Worm (Caenorhabditis elegans) whole organism, young adult: ENCODE measurements around the gene Y11D7A.8.

ENCODE experiments used
- B0261.1 ChIP-seq: sonication (generic microtip); optimal IDR thresholded peaks from 2 replicates; lab custom pipeline; 2016; ENCODE audit warnings: mild to moderate bottlenecking, missing genetic modification characterization, moderate library complexity, missing compliant biosample characterization
- F23B12.7 ChIP-seq: sonication (generic microtip); optimal IDR thresholded peaks from 2 replicates; lab custom pipeline; 2017; ENCODE audit warnings: missing genetic modification characterization, mild to moderate bottlenecking, missing compliant biosample characterization, antibody characterized with exemption, moderate library complexity; ENCODE audit not compliant: insufficient read depth
- F33H1.4 ChIP-seq: fragments of 200-800 bp; sonication (Bioruptor generic); IDR thresholded peaks from 2 replicates; pipeline ENCODE4 v1.3.6; 2022; ENCODE audit warnings: missing genetic modification reagents, missing genetic modification characterization, missing compliant biosample characterization
- F49E8.2 ChIP-seq: sonication (generic microtip); optimal IDR thresholded peaks from 3 replicates; lab custom pipeline; 2017; ENCODE audit warnings: missing genetic modification characterization, mild to moderate bottlenecking, missing compliant biosample characterization, antibody characterized with exemption, moderate library complexity; ENCODE audit not compliant: insufficient read depth
- F52B5.7 ChIP-seq: sonication (generic microtip); optimal IDR thresholded peaks from 2 replicates; lab custom pipeline; 2016; ENCODE audit warnings: mild to moderate bottlenecking, missing genetic modification characterization, missing compliant biosample characterization
- F57A8.1 ChIP-seq: fragments of 200-800 bp; sonication (Bioruptor generic); optimal IDR thresholded peaks from 2 replicates; lab custom pipeline; 2018; ENCODE audit warnings: mild to moderate bottlenecking, missing genetic modification characterization, moderate library complexity, missing compliant biosample characterization
- F57C9.4 ChIP-seq: sonication (generic microtip); optimal IDR thresholded peaks from 2 replicates; lab custom pipeline; 2017; ENCODE audit warnings: mild to moderate bottlenecking, missing genetic modification characterization, missing compliant biosample characterization
- T07F8.4 ChIP-seq: sonication (generic microtip); optimal IDR thresholded peaks from 2 replicates; lab custom pipeline; 2016; ENCODE audit warnings: mild to moderate bottlenecking, missing genetic modification characterization, moderate library complexity, missing compliant biosample characterization
- T26A5.8 ChIP-seq: sonication (generic microtip); optimal IDR thresholded peaks from 2 replicates; lab custom pipeline; 2016; ENCODE audit warnings: missing genetic modification characterization, missing compliant biosample characterization
- Y67H2A.10 ChIP-seq: fragments of 200-800 bp; sonication (Bioruptor generic); conservative IDR thresholded peaks from 2 replicates; pipeline ENCODE4 v1.3.6; 2022; ENCODE audit warnings: missing genetic modification reagents, missing genetic modification characterization, missing compliant biosample characterization
- Y95B8A.8 ChIP-seq: fragments of 200-800 bp; sonication (Bioruptor generic); IDR thresholded peaks from 2 replicates; pipeline ENCODE4 v1.3.6; 2022; ENCODE audit warnings: missing genetic modification reagents, missing genetic modification characterization, missing compliant biosample characterization
- ZK185.1 ChIP-seq: sonication (generic microtip); optimal IDR thresholded peaks from 2 replicates; lab custom pipeline; 2016; ENCODE audit warnings: mild to moderate bottlenecking, missing genetic modification characterization, missing compliant biosample characterization; ENCODE audit not compliant: poor library complexity, severe bottlenecking
- akir-1 ChIP-seq: fragments of 200-800 bp; sonication (Bioruptor generic); optimal IDR thresholded peaks from 2 replicates; lab custom pipeline; 2018; ENCODE audit warnings: mild to moderate bottlenecking, missing genetic modification characterization, moderate library complexity, missing compliant biosample characterization
- atf-7 ChIP-seq: sonication (generic microtip); optimal IDR thresholded peaks from 2 replicates; lab custom pipeline; 2017; ENCODE audit warnings: mild to moderate bottlenecking, missing genetic modification characterization, missing compliant biosample characterization
- ceh-40 ChIP-seq: fragments of 200-800 bp; sonication (Bioruptor generic); IDR thresholded peaks from 2 replicates; pipeline ENCODE4 v1.3.6; 2022; ENCODE audit warnings: missing genetic modification characterization, missing compliant biosample characterization
- ceh-58 ChIP-seq: fragments of 200-800 bp; sonication (Bioruptor generic); IDR thresholded peaks from 2 replicates; pipeline ENCODE4 v1.3.6; 2022; ENCODE audit warnings: missing genetic modification characterization, missing compliant biosample characterization
- chd-7 ChIP-seq: sonication (generic microtip); optimal IDR thresholded peaks from 2 replicates; lab custom pipeline; 2016; ENCODE audit warnings: mild to moderate bottlenecking, missing genetic modification characterization, moderate library complexity, missing compliant biosample characterization
- dpl-1 ChIP-seq: fragments of 150-350 bp; optimal IDR thresholded peaks from 2 replicates; lab custom pipeline; 2014; ENCODE audit warnings: missing biosample characterization, missing genetic modification reagents, missing genetic modification characterization
- egl-44 ChIP-seq: fragments of 200-800 bp; sonication (Bioruptor generic); IDR thresholded peaks from 2 replicates; pipeline ENCODE4 v1.3.6; 2022; ENCODE audit warnings: missing genetic modification reagents, missing genetic modification characterization, missing compliant biosample characterization
- gei-17 ChIP-seq: fragments of 200-800 bp; sonication (Bioruptor generic); optimal IDR thresholded peaks from 2 replicates; lab custom pipeline; 2018; ENCODE audit warnings: mild to moderate bottlenecking, missing genetic modification characterization, missing compliant biosample characterization
- him-1 ChIP-seq: sonication (generic microtip); optimal IDR thresholded peaks from 2 replicates; lab custom pipeline; 2016; ENCODE audit warnings: missing genotype, missing genetic modification reagents, missing genetic modification characterization, missing compliant biosample characterization
- hlh-12 ChIP-seq: sonication (generic microtip); optimal IDR thresholded peaks from 2 replicates; lab custom pipeline; 2016; ENCODE audit warnings: missing genetic modification characterization, missing compliant biosample characterization
- hmg-1.2 ChIP-seq: fragments of 200-800 bp; sonication (Bioruptor generic); IDR thresholded peaks from 2 replicates; pipeline ENCODE4 v1.3.6; 2022; ENCODE audit warnings: missing genetic modification reagents, missing genetic modification characterization, missing compliant biosample characterization
- hrde-1 ChIP-seq: sonication (generic microtip); optimal IDR thresholded peaks from 2 replicates; lab custom pipeline; 2016; ENCODE audit warnings: missing genetic modification characterization, mild to moderate bottlenecking, missing compliant biosample characterization, moderate library complexity, missing genotype, missing genetic modification reagents, borderline replicate concordance
- let-526 ChIP-seq: fragments of 200-800 bp; sonication (Bioruptor generic); IDR thresholded peaks from 2 replicates; pipeline ENCODE4 v1.3.6; 2022; ENCODE audit warnings: missing genetic modification reagents, missing genetic modification characterization, missing compliant biosample characterization
- lin-40 ChIP-seq: sonication (generic microtip); optimal IDR thresholded peaks from 2 replicates; lab custom pipeline; 2016; ENCODE audit warnings: missing genetic modification characterization, mild to moderate bottlenecking, missing compliant biosample characterization, missing genotype, missing genetic modification reagents
- madf-6 ChIP-seq: fragments of 200-800 bp; sonication (Bioruptor generic); IDR thresholded peaks from 2 replicates; pipeline ENCODE4 v1.3.6; 2022; ENCODE audit warnings: missing genetic modification reagents, missing genetic modification characterization, missing compliant biosample characterization
- nfyb-1 ChIP-seq: fragments of 200-800 bp; sonication (Bioruptor generic); IDR thresholded peaks from 2 replicates; pipeline ENCODE4 v1.3.6; 2022; ENCODE audit warnings: missing genetic modification reagents, missing genetic modification characterization, missing compliant biosample characterization
- nhr-120 ChIP-seq: fragments of 200-800 bp; sonication (Bioruptor generic); IDR thresholded peaks from 2 replicates; pipeline ENCODE4 v1.3.6; 2022; ENCODE audit warnings: missing genetic modification characterization, missing compliant biosample characterization
- rcor-1 ChIP-seq: fragments of 200-800 bp; sonication (Bioruptor generic); IDR thresholded peaks from 2 replicates; pipeline ENCODE4 v1.3.6; 2022; ENCODE audit warnings: missing genetic modification reagents, missing genetic modification characterization, missing compliant biosample characterization
- rec-8 ChIP-seq, 2 experiments: sonication (generic microtip); optimal IDR thresholded peaks; 2 replicates each; lab custom pipeline; 2016; ENCODE audit warnings: mild to moderate bottlenecking in 2 of 2, missing genetic modification characterization in 2 of 2, missing genetic modification reagents in 2 of 2, missing genotype in 2 of 2, missing biosample characterization in 1 of 2, missing compliant biosample characterization in 1 of 2, moderate library complexity in 1 of 2
- repo-1 ChIP-seq: sonication (generic microtip); optimal IDR thresholded peaks from 2 replicates; lab custom pipeline; 2017; ENCODE audit warnings: mild to moderate bottlenecking, missing genetic modification characterization, missing compliant biosample characterization
- sea-2 ChIP-seq: fragments of 200-800 bp; sonication (Bioruptor generic); IDR thresholded peaks from 2 replicates; pipeline ENCODE4 v1.3.6; 2022; ENCODE audit warnings: missing genetic modification characterization, missing compliant biosample characterization
- snpc-3.4 ChIP-seq: sonication (generic microtip); optimal IDR thresholded peaks from 2 replicates; lab custom pipeline; 2017; ENCODE audit warnings: missing genetic modification characterization, mild to moderate bottlenecking, missing compliant biosample characterization, antibody characterized with exemption, moderate library complexity, missing genotype, missing genetic modification reagents
- snpc-4 ChIP-seq, 5 experiments: fragments of 150-350 bp in 1 of 5; sonication (generic microtip) in 4 of 5; optimal IDR thresholded peaks; 2 replicates each; lab custom pipeline; 2014 to 2018; ENCODE audit warnings: missing genetic modification characterization in 5 of 5, missing biosample characterization in 3 of 5, antibody characterized with exemption in 2 of 5, mild to moderate bottlenecking in 2 of 5, missing compliant biosample characterization in 2 of 5, missing genotype in 2 of 5, moderate library complexity in 2 of 5, missing genetic modification reagents in 1 of 5
- sptf-2 ChIP-seq: fragments of 200-800 bp; sonication (Bioruptor generic); optimal IDR thresholded peaks from 2 replicates; lab custom pipeline; 2018; ENCODE audit warnings: mild to moderate bottlenecking, missing genetic modification characterization, missing compliant biosample characterization
- tbx-9 ChIP-seq: sonication (generic microtip); optimal IDR thresholded peaks from 2 replicates; lab custom pipeline; 2016; ENCODE audit warnings: borderline replicate concordance, missing genetic modification characterization, inconsistent platforms, missing compliant biosample characterization
- tlf-1 ChIP-seq: fragments of 200-800 bp; sonication (Bioruptor generic); optimal IDR thresholded peaks from 2 replicates; lab custom pipeline; 2018; ENCODE audit warnings: mild to moderate bottlenecking, missing genetic modification characterization, missing compliant biosample characterization
- unc-130 ChIP-seq: sonication (generic microtip); optimal IDR thresholded peaks from 2 replicates; lab custom pipeline; 2016; ENCODE audit warnings: missing genetic modification reagents, missing genetic modification characterization, missing compliant biosample characterization
- zfh-2 ChIP-seq: fragments of 200-800 bp; sonication (Bioruptor generic); conservative IDR thresholded peaks from 2 replicates; pipeline ENCODE4 v1.3.6; 2022; ENCODE audit warnings: missing genetic modification reagents, missing genetic modification characterization, missing compliant biosample characterization
- ztf-18 ChIP-seq: sonication (generic microtip); optimal IDR thresholded peaks from 2 replicates; lab custom pipeline; 2016; ENCODE audit warnings: missing genotype, mild to moderate bottlenecking, missing genetic modification characterization, missing compliant biosample characterization

Gene Y11D7A.8

DNA sequence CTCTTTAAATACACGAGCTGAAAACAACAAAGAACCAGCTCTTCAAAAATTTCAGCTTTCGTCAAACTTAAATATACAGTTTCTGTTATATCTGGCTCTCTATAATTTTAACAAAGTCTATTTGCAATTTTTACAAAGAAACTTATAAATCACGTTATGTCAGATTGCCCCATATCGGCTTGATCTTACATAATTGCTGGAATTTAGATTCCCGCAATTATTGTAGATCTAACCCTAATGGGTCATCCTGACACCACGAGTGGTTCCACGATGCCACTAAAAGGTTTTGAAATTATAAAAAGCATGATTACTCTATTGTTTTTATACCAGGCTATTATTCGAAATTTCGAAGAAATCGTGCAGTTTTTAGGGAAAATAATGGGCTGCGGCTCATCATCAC lies at the start of gene Y11D7A.8:
TSS of gene Y11D7A.8 (plus strand) at position 301 of the 400 bp plus-strand sequence.
- TF ChIP-seq repo-1 (tag; lab: Kevin White, UChicago): no peak
- no peak for TF ChIP-seq T26A5.8
- no peak for TF ChIP-seq F57C9.4 (tag; lab: Kevin White, UChicago)
- no peak for TF ChIP-seq B0261.1 (tag; lab: Kevin White, UChicago)
- no peak for TF ChIP-seq ZK185.1 (tag; lab: Kevin White, UChicago)
- TF ChIP-seq rcor-1: no peak
- no peak for TF ChIP-seq Y67H2A.10 (GFP tag; lab: Robert Waterston, UW)
- no peak for TF ChIP-seq chd-7 (tag; lab: Kevin White, UChicago)
- TF ChIP-seq akir-1: no peak
- TF ChIP-seq hmg-1.2 (GFP tag; lab: Robert Waterston, UW): no peak
- TF ChIP-seq, all 124 proteins: peak for 0

DNA sequence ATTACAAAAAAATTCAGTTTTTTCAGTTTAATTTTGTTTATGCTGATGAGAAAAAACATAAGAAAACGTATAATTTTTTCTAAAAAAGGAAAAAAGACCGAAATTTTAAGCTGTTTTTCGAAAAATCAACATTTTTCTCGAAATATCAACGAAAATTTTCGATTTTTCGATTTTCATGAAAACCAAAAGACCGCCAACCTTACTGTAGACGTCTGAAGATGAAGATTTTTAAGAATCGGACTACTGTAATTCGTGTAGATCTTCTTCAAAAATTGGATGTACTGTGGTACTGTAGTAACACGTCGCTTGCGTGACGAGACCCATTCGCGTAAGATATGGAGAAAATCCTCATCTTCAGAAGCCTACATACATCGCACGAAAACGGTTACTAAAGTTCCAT lies 40.3 kb upstream of the Y11D7A.8 start:
- TF ChIP-seq ceh-40 (no peak), B0261.1 (tag; lab: Kevin White, UChicago) (no peak), nfyb-1 (GFP tag; lab: Robert Waterston, UW) (0 out of 2 replicates have a peak, but pooled peaks have one; percentile 25), F52B5.7 (tag; lab: Kevin White, UChicago) (no peak), hlh-12 (no peak), him-1 (tag; lab: Kevin White, UChicago) (no peak), F49E8.2 (tag; lab: Kevin White, UChicago) (no peak)
- TF ChIP-seq, all 124 proteins: peak for 1

DNA sequence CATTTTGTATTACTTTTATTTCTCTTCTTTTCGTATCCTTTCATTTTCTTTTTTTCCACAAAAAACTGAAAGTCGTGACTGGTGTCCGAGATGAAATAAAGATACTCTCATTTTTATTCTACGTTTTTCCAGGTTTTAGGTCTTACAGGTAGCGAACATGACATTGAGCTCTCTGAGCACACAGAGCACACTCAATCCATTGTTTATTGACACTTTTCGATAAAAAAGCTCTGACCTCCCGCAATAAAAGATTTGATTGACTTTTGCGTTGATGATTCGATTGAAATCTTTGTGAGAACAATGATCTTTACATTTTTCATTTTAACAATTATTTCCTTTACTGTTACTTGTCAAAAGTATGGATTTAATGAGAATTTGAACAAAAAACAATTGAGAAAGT lies 39.1 kb upstream of the Y11D7A.8 start, which contains the start of gene C46C2.6:
TSS of gene C46C2.6 (plus strand) at position 301 of the 400 bp plus-strand sequence.
- TF ChIP-seq sea-2 (GFP tag; lab: Robert Waterston, UW) (no peak), rec-8 (tag; optimal IDR thresholded peaks at IDR 0.05; lab: Kevin White, UChicago) (no peak), him-1 (tag; lab: Kevin White, UChicago) (no peak), snpc-3.4 (tag; lab: Kevin White, UChicago) (no peak), F23B12.7 (no peak), F57A8.1 (GFP tag; lab: Kevin White, UChicago) (no peak), madf-6 (GFP tag; lab: Robert Waterston, UW) (no peak), T07F8.4 (tag; lab: Kevin White, UChicago) (no peak), Y95B8A.8 (GFP tag; lab: Robert Waterston, UW) (no peak), tlf-1 (no peak), egl-44 (GFP tag; lab: Robert Waterston, UW) (no peak), unc-130 (GFP tag; lab: Kevin White, UChicago) (no peak), ztf-18 (tag; lab: Kevin White, UChicago) (no peak), lin-40 (tag; lab: Kevin White, UChicago) (no peak), ceh-58 (GFP tag; lab: Robert Waterston, UW) (no peak), ZK185.1 (tag; lab: Kevin White, UChicago) (no peak)

DNA sequence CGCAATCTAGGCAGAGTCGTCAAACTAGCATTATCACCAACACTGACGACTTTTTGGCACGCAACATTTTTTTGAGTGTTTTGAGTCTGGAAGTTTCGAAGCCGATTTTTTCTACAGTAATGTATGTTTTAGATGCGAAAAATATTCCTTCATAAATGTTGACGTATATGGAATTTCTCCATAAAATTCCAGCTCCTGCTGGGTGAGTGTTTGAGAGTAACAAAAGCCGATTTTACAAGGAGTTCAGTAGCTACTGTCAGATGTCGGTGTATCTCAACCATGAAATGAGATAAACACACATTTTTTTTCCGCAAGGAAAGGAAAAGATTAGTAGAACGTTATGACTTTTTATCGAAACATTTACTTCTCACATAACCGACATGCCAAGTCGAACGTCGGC lies 36.4 kb upstream of the Y11D7A.8 start:
- no peak for TF ChIP-seq atf-7 (tag; lab: Kevin White, UChicago)

DNA sequence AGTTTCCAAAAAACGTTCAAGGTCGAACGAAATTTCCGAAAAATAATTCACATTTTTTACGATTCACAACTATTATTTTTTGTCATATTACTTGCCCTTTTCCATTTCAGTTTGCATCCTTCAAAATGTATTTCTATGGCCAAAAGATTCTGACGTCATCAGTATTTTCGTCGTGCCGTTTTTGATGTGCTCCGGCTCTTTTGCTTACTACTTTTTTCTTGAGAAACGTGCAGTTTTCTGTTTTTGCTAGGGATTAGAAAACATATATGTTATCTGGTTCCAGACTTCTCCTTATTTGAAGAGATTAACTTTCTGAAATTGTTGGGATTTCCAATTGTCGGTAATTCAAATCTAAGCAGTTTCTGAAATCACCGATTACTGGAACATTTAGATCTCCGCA lies 35.4 kb upstream of the Y11D7A.8 start:
- no peak for TF ChIP-seq let-526 (GFP tag; lab: Robert Waterston, UW)
- no peak for TF ChIP-seq tbx-9 (tag; lab: Kevin White, UChicago)
- TF ChIP-seq F33H1.4: no peak
- no peak for TF ChIP-seq dpl-1
- TF ChIP-seq nhr-120: no peak
- TF ChIP-seq snpc-4 (GFP tag; optimal IDR thresholded peaks at IDR 0.05; lab: Kevin White, UChicago): no peak
- no peak for TF ChIP-seq snpc-4 (tag; optimal IDR thresholded peaks at IDR 0.05; lab: Kevin White, UChicago)
- TF ChIP-seq hrde-1 (tag; lab: Kevin White, UChicago): no peak
- TF ChIP-seq Y95B8A.8 (GFP tag; lab: Robert Waterston, UW): no peak
- no peak for TF ChIP-seq chd-7 (tag; lab: Kevin White, UChicago)
- TF ChIP-seq sptf-2: no peak
- no peak for TF ChIP-seq zfh-2 (GFP tag; lab: Robert Waterston, UW)
- TF ChIP-seq gei-17 (GFP tag; lab: Kevin White, UChicago): no peak
- no peak for TF ChIP-seq snpc-3.4 (tag; lab: Kevin White, UChicago)
